Worm (Caenorhabditis elegans): ENCODE measurements around the gene nlp-16.

nlp-16 gene

ce11 chrIV:6259732-6260131 lies at the start of gene nlp-16:
nlp-16 (minus strand) TSS chrIV:6259832.
- TF ChIP-seq zag-1 (tag; optimal IDR thresholded peaks at IDR 0.05) (no peak), nhr-43 (tag; optimal IDR thresholded peaks at IDR 0.05; ENCODE audit: poor library complexity, severe bottlenecking) (no peak), daf-12 (tag; optimal IDR thresholded peaks at IDR 0.05) (no peak), ztf-11 (tag; optimal IDR thresholded peaks at IDR 0.05) (no peak), nfya-1 (tag; optimal IDR thresholded peaks at IDR 0.05; ENCODE audit: insufficient read depth) (no peak), pha-4 (tag; optimal IDR thresholded peaks at IDR 0.05) (no peak), ceh-16 (tag; optimal IDR thresholded peaks at IDR 0.05) (no peak), nhr-28 (tag; optimal IDR thresholded peaks at IDR 0.05) (no peak), ztf-4 (tag; optimal IDR thresholded peaks at IDR 0.05) (no peak), ceh-82 (tag; optimal IDR thresholded peaks at IDR 0.05) (no peak), nhr-237 (tag; optimal IDR thresholded peaks at IDR 0.05) (no peak), skn-1 (tag; optimal IDR thresholded peaks at IDR 0.05) (no peak), R02D3.7 (tag; optimal IDR thresholded peaks at IDR 0.05) (no peak), elt-2 (tag; optimal IDR thresholded peaks at IDR 0.05) (no peak), hmg-11 (tag; optimal IDR thresholded peaks at IDR 0.05) (no peak), unc-62 (GFP tag; optimal IDR thresholded peaks at IDR 0.05) (no peak), unc-39 (tag; optimal IDR thresholded peaks at IDR 0.05) (no peak), nhr-77 (tag; optimal IDR thresholded peaks at IDR 0.05) (no peak), jun-1 (tag; optimal IDR thresholded peaks at IDR 0.05) (no peak)

ce11 chrIV:6307439-6307838 lies 47.8 kb upstream of the nlp-16 start, which contains the start of gene csp-2:
csp-2 (plus strand) TSS chrIV:6307739.
- TF ChIP-seq tbx-2 (tag; optimal IDR thresholded peaks at IDR 0.05) (no peak), sea-2 (GFP tag; optimal IDR thresholded peaks at IDR 0.05) (no peak), fkh-2 (tag; optimal IDR thresholded peaks at IDR 0.05) (no peak), daf-12 (tag; optimal IDR thresholded peaks at IDR 0.05) (no peak), fos-1 (tag; optimal IDR thresholded peaks at IDR 0.05) (no peak), ama-1 (optimal IDR thresholded peaks at IDR 0.05) (no peak), nhr-28 (tag; optimal IDR thresholded peaks at IDR 0.05) (no peak), ceh-82 (tag; optimal IDR thresholded peaks at IDR 0.05) (no peak), nhr-43 (tag; optimal IDR thresholded peaks at IDR 0.05; ENCODE audit: poor library complexity, severe bottlenecking) (no peak), nhr-77 (tag; optimal IDR thresholded peaks at IDR 0.05) (no peak)

- no peak for TF ChIP-seq lin-15B (tag; optimal IDR thresholded peaks at IDR 0.05)
- no peak for TF ChIP-seq fkh-10 (GFP tag; optimal IDR thresholded peaks at IDR 0.05)
- TF ChIP-seq nhr-77 (tag; optimal IDR thresholded peaks at IDR 0.05), result no peak
- TF ChIP-seq ceh-28 (tag; optimal IDR thresholded peaks at IDR 0.05), result no peak
- no peak for TF ChIP-seq sea-2 (GFP tag; optimal IDR thresholded peaks at IDR 0.05)
Measured at ce11 chrIV:6303642-6304041, 44.0 kb upstream of the nlp-16 start, which contains the start of gene srv-25. srv-25 (minus strand) TSS chrIV:6303742.

ce11 chrIV:6301764-6302163 lies 42.1 kb upstream of the nlp-16 start, which contains the start of gene srv-26:
srv-26 (minus strand) TSS chrIV:6301864.
- TF ChIP-seq ceh-16 (tag; optimal IDR thresholded peaks at IDR 0.05) (no peak), egl-27 (tag; optimal IDR thresholded peaks at IDR 0.05) (no peak), unc-62 (GFP tag; optimal IDR thresholded peaks at IDR 0.05) (no peak), pha-4 (tag; optimal IDR thresholded peaks at IDR 0.05) (no peak)

- TF ChIP-seq elt-2 (tag; optimal IDR thresholded peaks at IDR 0.05) (no peak), aly-2 (tag; optimal IDR thresholded peaks at IDR 0.05) (no peak)
Measured at ce11 chrIV:6299523-6299922, 39.9 kb upstream of the nlp-16 start.

ce11 chrIV:6298253-6298652 lies 38.6 kb upstream of the nlp-16 start, which contains the start of gene srv-27:
srv-27 (minus strand) TSS chrIV:6298353.
- TF ChIP-seq nhr-67 (tag; optimal IDR thresholded peaks at IDR 0.05), result no peak
- TF ChIP-seq hmg-11 (tag; optimal IDR thresholded peaks at IDR 0.05), result no peak
- no peak for TF ChIP-seq zag-1 (tag; optimal IDR thresholded peaks at IDR 0.05)
- TF ChIP-seq nfya-1 (tag; optimal IDR thresholded peaks at IDR 0.05; ENCODE audit: insufficient read depth), result no peak
- TF ChIP-seq pqm-1 (tag; optimal IDR thresholded peaks at IDR 0.05), result no peak
- no peak for TF ChIP-seq mml-1 (tag; optimal IDR thresholded peaks at IDR 0.05)
- TF ChIP-seq nhr-23 (tag; optimal IDR thresholded peaks at IDR 0.05), result no peak
- TF ChIP-seq nhr-43 (tag; optimal IDR thresholded peaks at IDR 0.05; ENCODE audit: poor library complexity, severe bottlenecking), result no peak
- no peak for TF ChIP-seq ceh-9 (tag; optimal IDR thresholded peaks at IDR 0.05)
- TF ChIP-seq daf-12 (tag; optimal IDR thresholded peaks at IDR 0.05), result no peak
- no peak for TF ChIP-seq elt-3 (tag; optimal IDR thresholded peaks at IDR 0.05)
- TF ChIP-seq mdl-1 (tag; optimal IDR thresholded peaks at IDR 0.05), result no peak
- no peak for TF ChIP-seq elt-1 (tag; optimal IDR thresholded peaks at IDR 0.05)
- no peak for TF ChIP-seq nhr-237 (tag; optimal IDR thresholded peaks at IDR 0.05)
- no peak for TF ChIP-seq elt-2 (tag; optimal IDR thresholded peaks at IDR 0.05)
- TF ChIP-seq ztf-11 (tag; optimal IDR thresholded peaks at IDR 0.05), result no peak
